Worm (Caenorhabditis elegans): ENCODE measurements around the gene B0280.9.

DNA sequence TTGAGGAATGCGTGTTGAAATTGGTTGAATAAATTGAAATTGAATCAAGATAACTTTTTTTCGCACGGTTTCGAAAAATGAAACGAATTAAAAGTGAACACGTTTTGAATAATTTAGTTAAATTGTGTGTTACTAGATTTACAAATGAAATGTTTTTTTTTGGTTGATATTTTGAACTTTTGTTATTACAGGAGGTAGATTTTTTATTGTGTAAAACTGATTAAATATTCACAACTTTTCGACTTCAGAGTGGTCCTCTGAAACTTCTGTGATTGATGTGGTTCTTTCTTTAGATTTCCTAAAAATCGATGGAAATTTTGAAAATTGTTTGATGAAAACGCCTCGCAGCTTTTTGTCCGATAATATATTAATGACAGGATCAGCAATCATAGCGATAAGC is 46.3 kb downstream of the B0280.9 start, which contains the start of gene ZK418.13:
- no peak for TF ChIP-seq T22C8.4 (GFP tag; IDR thresholded peaks at IDR 0.05)
- TF ChIP-seq ztf-23 (GFP tag; IDR thresholded peaks at IDR 0.05), result no peak
- no peak for TF ChIP-seq med-1 (GFP tag; optimal IDR thresholded peaks at IDR 0.05; ENCODE audit: insufficient read depth)
- no peak for TF ChIP-seq flt-1 (GFP tag; IDR thresholded peaks at IDR 0.05)
- TF ChIP-seq klf-2 (GFP tag; conservative IDR thresholded peaks at IDR 0.05), result no peak
- no peak for TF ChIP-seq tab-1 (GFP tag; IDR thresholded peaks at IDR 0.05)
